Worm (Caenorhabditis elegans): ENCODE results near the gene M03A1.3.

DNA sequence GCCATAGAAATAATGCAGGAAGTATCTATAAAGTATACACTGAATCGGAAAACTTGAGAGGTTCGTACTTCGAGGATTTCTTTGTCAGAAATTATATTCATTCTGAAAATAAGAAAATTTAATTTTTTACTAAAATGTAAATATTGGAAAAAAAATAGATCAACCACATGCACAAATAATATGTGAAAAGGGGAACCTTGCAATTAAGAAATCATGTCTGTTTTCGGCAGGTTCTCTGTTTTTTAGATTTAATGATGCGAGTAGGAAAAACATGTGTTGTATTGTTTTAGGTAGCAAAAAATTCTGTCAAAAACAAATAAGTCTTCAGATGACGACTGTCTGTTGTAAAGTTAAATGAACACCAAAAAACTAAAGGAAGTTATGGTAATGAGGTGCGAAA, 20.4 kb upstream of the M03A1.3 start, which contains the start of gene sra-33:
- no peak for TF ChIP-seq nhr-237 (tag; optimal IDR thresholded peaks at IDR 0.05)
- no peak for TF ChIP-seq nhr-76 (tag; optimal IDR thresholded peaks at IDR 0.05)
